Fruit fly (Drosophila melanogaster): Measurements from ENCODE around the gene Srp68.

Srp68 gene

DNA sequence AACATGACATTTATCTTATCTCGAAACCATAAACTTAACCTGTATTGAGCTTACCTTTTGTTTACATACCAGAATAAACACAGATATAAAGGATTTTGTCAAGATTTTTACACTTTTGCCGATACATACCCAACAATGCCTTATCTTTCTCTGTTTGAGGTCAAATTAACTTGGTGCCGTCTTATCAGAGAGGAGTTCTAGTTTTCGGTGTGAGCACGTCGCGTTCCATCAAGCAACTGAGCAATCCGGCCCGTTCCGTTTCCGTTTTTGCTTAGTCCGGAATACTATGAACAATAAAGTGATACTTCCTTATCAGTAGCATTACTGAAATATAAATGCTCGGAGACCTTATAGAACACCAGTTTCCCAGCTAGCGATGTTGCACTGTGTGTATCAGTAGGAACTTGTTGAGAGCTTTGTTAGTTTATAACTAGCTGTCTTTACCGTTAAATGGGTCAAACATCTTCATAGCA is 11.0 kb downstream of the Srp68 start, which contains the start of gene Galk (continued):
- TF ChIP-seq grau (tag; optimal IDR thresholded peaks at IDR 0.05) (peak; percentile 97), z (GFP tag; IDR thresholded peaks at IDR 0.05) (no peak), Dad (GFP tag; optimal IDR thresholded peaks at IDR 0.05) (no peak), CG9437 (GFP tag; optimal IDR thresholded peaks at IDR 0.05) (peak; percentile 40), fd96Cb (tag; optimal IDR thresholded peaks at IDR 0.05) (no peak), CG6683 (GFP tag; optimal IDR thresholded peaks at IDR 0.05) (peak; percentile 7), BtbVII (GFP tag; optimal IDR thresholded peaks at IDR 0.05) (peak; percentile 80), gce (GFP tag; IDR thresholded peaks at IDR 0.05) (no peak), CG13424 (tag; optimal IDR thresholded peaks at IDR 0.05) (peak; percentile 53), Xbp1 (GFP tag; optimal IDR thresholded peaks at IDR 0.05) (peak; percentile 61), CG8765 (GFP tag; IDR thresholded peaks at IDR 0.05) (no peak), vnd (GFP tag; IDR thresholded peaks at IDR 0.05; ENCODE audit: partially characterized antibody) (no peak), CHES-1-like (GFP tag; optimal IDR thresholded peaks at IDR 0.05) (peak; percentile 58), hb (GFP tag; IDR thresholded peaks at IDR 0.05; ENCODE audit: partially characterized antibody) (no peak), NK7.1 (GFP tag; optimal IDR thresholded peaks at IDR 0.05) (no peak), CG17385 (GFP tag; optimal IDR thresholded peaks at IDR 0.05) (no peak), ara (GFP tag; IDR thresholded peaks at IDR 0.05) (no peak; the same call in 1 of the 2 replicates), ewg (GFP tag; optimal IDR thresholded peaks at IDR 0.05) (no peak), CG43689 (GFP tag; IDR thresholded peaks at IDR 0.05) (no peak), GATAe (GFP tag; conservative IDR thresholded peaks at IDR 0.05) (peak; percentile 91), az2 (GFP tag; optimal IDR thresholded peaks at IDR 0.05) (peak; percentile 64), Neu2 (GFP tag; optimal IDR thresholded peaks at IDR 0.05; ENCODE audit: borderline replicate concordance) (no peak), Antp (GFP tag; optimal IDR thresholded peaks at IDR 0.05) (peak; percentile 64), Lim3 (GFP tag; IDR thresholded peaks at IDR 0.05) (no peak), CG3847 (GFP tag; IDR thresholded peaks at IDR 0.05) (peak; percentile 63; the same call in 1 of the 2 replicates), CG7372 (GFP tag; IDR thresholded peaks at IDR 0.05) (peak; percentile 54), CG3838 (GFP tag; optimal IDR thresholded peaks at IDR 0.05) (peak; percentile 16), lola (GFP tag; optimal IDR thresholded peaks at IDR 0.05) (no peak), CG12219 (GFP tag; optimal IDR thresholded peaks at IDR 0.05) (peak; percentile 62), fu2 (GFP tag; optimal IDR thresholded peaks at IDR 0.05) (peak; percentile 41), CG1024 (GFP tag; IDR thresholded peaks at IDR 0.05) (peak; percentile 49), zf30C (GFP tag; optimal IDR thresholded peaks at IDR 0.05) (no peak), crol (GFP tag; IDR thresholded peaks at IDR 0.05) (no peak), sens-2 (GFP tag; IDR thresholded peaks at IDR 0.05) (no peak; the same call in 1 of the 2 replicates), tup (GFP tag; optimal IDR thresholded peaks at IDR 0.05) (peak; percentile 39), gt (GFP tag; IDR thresholded peaks at IDR 0.05) (no peak), CG4424 (GFP tag; optimal IDR thresholded peaks at IDR 0.05) (peak; percentile 3), Blimp-1 (GFP tag; optimal IDR thresholded peaks at IDR 0.05) (peak; percentile 38), D19A (tag; optimal IDR thresholded peaks at IDR 0.05) (no peak), HHEX (GFP tag; optimal IDR thresholded peaks at IDR 0.05) (peak; percentile 63), croc (GFP tag; conservative IDR thresholded peaks at IDR 0.05) (no peak), CG32767 (GFP tag; IDR thresholded peaks at IDR 0.05) (no peak), dmrt99B (tag; optimal IDR thresholded peaks at IDR 0.05) (no peak), CG2199 (GFP tag; IDR thresholded peaks at IDR 0.05) (peak; percentile 34; the same call in 1 of the 3 replicates), Max (GFP tag; optimal IDR thresholded peaks at IDR 0.05) (no peak), Hand (GFP tag; optimal IDR thresholded peaks at IDR 0.05) (peak; percentile 54), gcm2 (GFP tag; optimal IDR thresholded peaks at IDR 0.05) (no peak), Hmr (GFP tag; optimal IDR thresholded peaks at IDR 0.05) (peak; percentile 46), vfl (GFP tag; optimal IDR thresholded peaks at IDR 0.05) (peak; percentile 16), Poxn (GFP tag; IDR thresholded peaks at IDR 0.05) (no peak), CG15601 (tag; optimal IDR thresholded peaks at IDR 0.05) (peak; percentile 82)
